Fruit fly (Drosophila melanogaster) whole organism, embryonic: ENCODE results near the gene CG34125.

Source experiments
- Asciz ChIP-seq: fragments of 200-800 bp; sonication (Bioruptor generic); optimal IDR thresholded peaks from 2 replicates; lab custom pipeline; 2017; ENCODE audit warnings: missing biosample characterization, mild to moderate bottlenecking, missing genetic modification characterization, missing genetic modification reagents
- Awh ChIP-seq: fragments of 200-800 bp; sonication (Bioruptor generic); IDR thresholded peaks from 2 replicates; pipeline ENCODE4, ENCODE4 v1.3.6; 2022; ENCODE audit warnings: missing biosample characterization, missing genetic modification characterization
- BEAF-32 ChIP-seq: fragments of 200-800 bp; sonication (Bioruptor generic); optimal IDR thresholded peaks from 3 replicates; lab custom pipeline; 2017; ENCODE audit warnings: missing biosample characterization, missing genetic modification characterization, mild to moderate bottlenecking, moderate library complexity, missing genetic modification reagents
- Bdp1 ChIP-seq: fragments of 200-800 bp; sonication (Bioruptor generic); optimal IDR thresholded peaks from 3 replicates; lab custom pipeline; 2016; ENCODE audit warnings: missing biosample characterization, missing genetic modification characterization
- Bgb ChIP-seq: fragments of 200-800 bp; sonication (Bioruptor generic); IDR thresholded peaks from 2 replicates; pipeline ENCODE4 v1.3.6; 2022; ENCODE audit warnings: missing biosample characterization, missing genetic modification characterization; ENCODE audit not compliant: partially characterized antibody
- Bteb2 ChIP-seq: fragments of 200-800 bp; sonication (Bioruptor generic); optimal IDR thresholded peaks from 2 replicates; lab custom pipeline; 2016; ENCODE audit warnings: missing biosample characterization, missing genetic modification characterization
- CG11093 ChIP-seq: fragments of 200-800 bp; sonication (Bioruptor generic); IDR thresholded peaks from 3 replicates; pipeline ENCODE4 v1.3.6; 2022; ENCODE audit warnings: missing biosample characterization, missing genetic modification characterization
- CG11247 ChIP-seq: fragments of 200-800 bp; sonication (Bioruptor generic); IDR thresholded peaks from 2 replicates; pipeline ENCODE4 v1.3.6; 2022; ENCODE audit warnings: missing biosample characterization, missing genetic modification characterization
- CG11696 ChIP-seq: fragments of 200-800 bp; sonication (Bioruptor generic); IDR thresholded peaks from 2 replicates; pipeline ENCODE4 v1.3.6; 2022; ENCODE audit warnings: missing biosample characterization, missing genetic modification characterization
- CG12942 ChIP-seq: fragments of 200-800 bp; sonication (Bioruptor generic); optimal IDR thresholded peaks from 3 replicates; lab custom pipeline; 2016; ENCODE audit warnings: missing biosample characterization, missing genetic modification characterization
- CG13287 ChIP-seq: fragments of 200-800 bp; sonication (Bioruptor generic); IDR thresholded peaks from 2 replicates; pipeline ENCODE4 v1.3.6; 2022; ENCODE audit warnings: missing biosample characterization, missing genetic modification characterization; ENCODE audit not compliant: partially characterized antibody
- CG14014 ChIP-seq: fragments of 200-800 bp; sonication (Bioruptor generic); IDR thresholded peaks from 2 replicates; pipeline ENCODE4 v1.3.6; 2022; ENCODE audit warnings: missing biosample characterization, missing genetic modification characterization
- CG14667 ChIP-seq: fragments of 200-800 bp; sonication (Bioruptor generic); IDR thresholded peaks from 2 replicates; pipeline ENCODE4 v1.3.6; 2022; ENCODE audit warnings: missing biosample characterization, missing genetic modification characterization
- CG14710 ChIP-seq: fragments of 200-800 bp; sonication (Bioruptor generic); optimal IDR thresholded peaks from 3 replicates; lab custom pipeline; 2019; ENCODE audit warnings: missing biosample characterization, mild to moderate bottlenecking, missing genetic modification characterization, moderate library complexity
- CG1832 ChIP-seq: fragments of 200-800 bp; sonication (Bioruptor generic); optimal IDR thresholded peaks from 2 replicates; lab custom pipeline; 2017; ENCODE audit warnings: missing biosample characterization, mild to moderate bottlenecking, missing genetic modification characterization, inconsistent platforms
- CG2889 ChIP-seq: fragments of 200-800 bp; sonication (Bioruptor generic); IDR thresholded peaks from 3 replicates; pipeline ENCODE4 v1.3.6; 2022; ENCODE audit warnings: missing biosample characterization, missing genetic modification characterization
- CG3281 ChIP-seq: fragments of 200-800 bp; sonication (Bioruptor generic); optimal IDR thresholded peaks from 3 replicates; lab custom pipeline; 2017; ENCODE audit warnings: missing biosample characterization, mild to moderate bottlenecking, missing genetic modification characterization
- CG33557 ChIP-seq: fragments of 200-800 bp; sonication (Bioruptor generic); optimal IDR thresholded peaks from 2 replicates; lab custom pipeline; 2019; ENCODE audit warnings: missing biosample characterization, mild to moderate bottlenecking, missing genetic modification characterization, moderate library complexity
- CG4404 ChIP-seq: fragments of 200-800 bp; sonication (Bioruptor generic); IDR thresholded peaks from 2 replicates; pipeline ENCODE4 v1.3.6; 2022; ENCODE audit warnings: missing biosample characterization, missing genetic modification characterization
- CG6791 ChIP-seq: fragments of 200-800 bp; sonication (Bioruptor generic); IDR thresholded peaks from 3 replicates; pipeline ENCODE4 v1.3.6; 2022; ENCODE audit warnings: missing biosample characterization, missing genetic modification characterization; ENCODE audit not compliant: partially characterized antibody
- CG7928 ChIP-seq: fragments of 200-800 bp; sonication (Bioruptor generic); optimal IDR thresholded peaks from 2 replicates; lab custom pipeline; 2017; ENCODE audit warnings: missing biosample characterization, mild to moderate bottlenecking, missing genetic modification characterization
- CG7987 ChIP-seq: fragments of 200-800 bp; sonication (Bioruptor generic); optimal IDR thresholded peaks from 2 replicates; lab custom pipeline; 2018; ENCODE audit warnings: missing biosample characterization, mild to moderate bottlenecking, missing genetic modification characterization, moderate library complexity
- Dll ChIP-seq: fragments of 200-800 bp; sonication (Bioruptor generic); IDR thresholded peaks from 4 replicates; pipeline ENCODE4 v1.3.6; 2022; ENCODE audit warnings: missing biosample characterization, missing genetic modification characterization; ENCODE audit not compliant: partially characterized antibody
- Eip74EF ChIP-seq, 2 experiments: fragments of 200-800 bp in 1 of 2; fragments of >200 bp in 1 of 2; sonication (Bioruptor generic) in 1 of 2; optimal IDR thresholded peaks; 2 replicates each; lab custom pipeline; 2017 to 2019; ENCODE audit warnings: missing biosample characterization in 2 of 2, missing genetic modification characterization in 2 of 2, mild to moderate bottlenecking in 1 of 2, moderate library complexity in 1 of 2
- HLH54F ChIP-seq: fragments of 200-800 bp; sonication (Bioruptor generic); optimal IDR thresholded peaks from 3 replicates; lab custom pipeline; 2016; ENCODE audit warnings: missing biosample characterization, missing genetic modification characterization
- HmgD ChIP-seq: fragments of 200-800 bp; sonication (Bioruptor generic); optimal IDR thresholded peaks from 3 replicates; lab custom pipeline; 2016; ENCODE audit warnings: missing biosample characterization, missing genetic modification characterization
- Hmx ChIP-seq: fragments of 200-800 bp; sonication (Bioruptor generic); optimal IDR thresholded peaks from 2 replicates; lab custom pipeline; 2016; ENCODE audit warnings: missing biosample characterization, missing genetic modification characterization
- Hsf ChIP-seq: fragments of 200-800 bp; sonication (Bioruptor generic); optimal IDR thresholded peaks from 3 replicates; lab custom pipeline; 2016; ENCODE audit warnings: missing biosample characterization, missing genetic modification characterization
- NK7.1 ChIP-seq: fragments of 200-800 bp; sonication (Bioruptor generic); optimal IDR thresholded peaks from 3 replicates; lab custom pipeline; 2016; ENCODE audit warnings: missing biosample characterization, missing genetic modification characterization
- Nf-YB ChIP-seq: fragments of 200-800 bp; sonication (Bioruptor generic); optimal IDR thresholded peaks from 3 replicates; lab custom pipeline; 2019; ENCODE audit warnings: missing biosample characterization, mild to moderate bottlenecking, missing genetic modification characterization, moderate library complexity
- Ravus ChIP-seq: fragments of 200-800 bp; sonication (Bioruptor generic); IDR thresholded peaks from 2 replicates; pipeline ENCODE4 v1.3.6; 2022; ENCODE audit warnings: missing biosample characterization, missing genetic modification characterization
- Ssrp ChIP-seq: fragments of 200-800 bp; sonication (Bioruptor generic); optimal IDR thresholded peaks from 2 replicates; lab custom pipeline; 2018; ENCODE audit warnings: missing biosample characterization, mild to moderate bottlenecking, missing genetic modification characterization, moderate library complexity
- Stat92E ChIP-seq, 3 experiments: fragments of >200 bp in 2 of 3; fragments of 200-800 bp in 1 of 3; sonication (Bioruptor generic) in 1 of 3; optimal IDR thresholded peaks; 2 replicates each; lab custom pipeline; 2017 to 2019; ENCODE audit warnings: missing biosample characterization in 3 of 3, missing genetic modification characterization in 3 of 3, mild to moderate bottlenecking in 1 of 3, moderate library complexity in 1 of 3
- Xrp1 ChIP-seq: fragments of 200-800 bp; sonication (Bioruptor generic); IDR thresholded peaks from 2 replicates; pipeline ENCODE4 v1.3.6; 2022; ENCODE audit warnings: missing biosample characterization, missing genetic modification characterization
- YL-1 ChIP-seq: fragments of 200-800 bp; sonication (Bioruptor generic); optimal IDR thresholded peaks from 3 replicates; lab custom pipeline; 2017; ENCODE audit warnings: missing biosample characterization, mild to moderate bottlenecking, missing genetic modification characterization
- chinmo ChIP-seq: fragments of 200-800 bp; sonication (Bioruptor generic); IDR thresholded peaks from 4 replicates; pipeline ENCODE4 v1.3.6; 2022; ENCODE audit warnings: missing biosample characterization, missing genetic modification characterization; ENCODE audit not compliant: partially characterized antibody
- ems ChIP-seq: fragments of 200-800 bp; sonication (Bioruptor generic); optimal IDR thresholded peaks from 3 replicates; lab custom pipeline; 2016; ENCODE audit warnings: missing biosample characterization, missing genetic modification characterization
- grau ChIP-seq: fragments of 200-800 bp; optimal IDR thresholded peaks from 3 replicates; lab custom pipeline; 2019; ENCODE audit warnings: missing biosample characterization, mild to moderate bottlenecking, missing genetic modification characterization, moderate library complexity
- her ChIP-seq: fragments of 200-800 bp; sonication (Bioruptor generic); optimal IDR thresholded peaks from 2 replicates; lab custom pipeline; 2016; ENCODE audit warnings: missing biosample characterization, missing genetic modification characterization
- jing ChIP-seq: fragments of 200-800 bp; sonication (Bioruptor generic); optimal IDR thresholded peaks from 2 replicates; lab custom pipeline; 2018; ENCODE audit warnings: missing biosample characterization, mild to moderate bottlenecking, missing genetic modification characterization
- lbe ChIP-seq: fragments of 200-800 bp; sonication (Bioruptor generic); optimal IDR thresholded peaks from 2 replicates; lab custom pipeline; 2016; ENCODE audit warnings: missing biosample characterization, mild to moderate bottlenecking, missing genetic modification characterization
- mam ChIP-seq: fragments of 200-800 bp; sonication (Bioruptor generic); optimal IDR thresholded peaks from 3 replicates; lab custom pipeline; 2016; ENCODE audit warnings: missing biosample characterization, missing genetic modification characterization
- org-1 ChIP-seq: fragments of 200-800 bp; sonication (Bioruptor generic); optimal IDR thresholded peaks from 2 replicates; lab custom pipeline; 2017; ENCODE audit warnings: missing biosample characterization, missing genetic modification characterization
- pnt ChIP-seq: fragments of 200-800 bp; sonication (Bioruptor generic); optimal IDR thresholded peaks from 3 replicates; lab custom pipeline; 2016; ENCODE audit warnings: missing biosample characterization, missing genetic modification characterization
- repo ChIP-seq: fragments of 200-800 bp; sonication (Bioruptor generic); optimal IDR thresholded peaks from 2 replicates; lab custom pipeline; 2016; ENCODE audit warnings: missing biosample characterization, missing genetic modification characterization
- sc ChIP-seq, 3 experiments: fragments of >200 bp in 2 of 3; fragments of 200-800 bp in 1 of 3; sonication (Bioruptor generic) in 1 of 3; optimal IDR thresholded peaks; 2 replicates in 2 of 3; 3 replicates in 1 of 3; lab custom pipeline; 2017; ENCODE audit warnings: mild to moderate bottlenecking in 1 of 3, missing biosample characterization in 1 of 3, missing genetic modification characterization in 1 of 3, missing genetic modification reagents in 1 of 3
- tin ChIP-seq: fragments of 200-800 bp; sonication (Bioruptor generic); optimal IDR thresholded peaks from 3 replicates; lab custom pipeline; 2016; ENCODE audit warnings: missing biosample characterization, missing genetic modification characterization
- wor ChIP-seq: fragments of 200-800 bp; sonication (Bioruptor generic); IDR thresholded peaks from 2 replicates; pipeline ENCODE4 v1.3.6; 2022; ENCODE audit warnings: missing biosample characterization, missing genetic modification characterization

CG34125 gene

DNA sequence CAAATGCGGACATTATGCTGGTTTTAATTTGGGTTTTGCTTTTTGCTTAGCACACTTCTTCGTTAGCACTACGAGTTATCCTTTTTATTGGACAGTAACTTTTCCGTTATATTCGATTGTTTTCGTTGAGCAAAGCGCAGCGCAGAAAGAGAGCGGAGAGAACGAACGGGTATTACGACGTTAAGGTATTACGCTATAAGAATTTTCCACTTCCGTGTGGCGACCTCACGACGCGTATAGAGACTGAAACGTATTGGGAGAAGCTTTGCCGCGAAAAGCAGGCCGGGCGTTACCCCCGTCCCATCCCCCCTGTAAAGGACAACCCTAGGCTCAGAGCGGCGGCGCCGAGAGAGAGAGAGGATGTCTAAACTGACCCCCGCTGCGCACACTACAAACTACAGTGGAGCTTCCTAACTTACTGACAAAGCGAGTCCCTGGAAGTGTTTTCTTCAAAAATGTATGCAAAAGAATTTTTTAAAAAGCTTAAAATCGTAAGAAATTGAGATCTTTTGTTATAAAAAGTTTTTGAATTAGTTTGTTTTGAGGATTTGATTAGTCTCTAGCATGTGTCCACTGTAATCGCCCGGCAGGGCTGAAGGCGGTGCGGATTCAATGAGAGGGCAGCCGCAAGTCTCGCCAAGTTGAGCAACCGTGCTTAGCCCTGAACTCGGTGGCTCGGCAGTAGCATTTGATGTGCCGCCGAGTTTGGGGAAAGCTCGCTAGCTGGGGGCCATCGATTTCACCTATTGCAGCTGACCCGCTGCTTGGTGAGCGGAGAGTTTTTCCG lies 39.4 kb downstream of the CG34125 start (continued):
- peak; percentile 98 for TF ChIP-seq mam
- TF ChIP-seq Ssrp, result peak; percentile 89
- TF ChIP-seq CG33557, result peak; percentile 67
- TF ChIP-seq Eip74EF (GFP tag; optimal IDR thresholded peaks at IDR 0.05; lab: Kevin White, UChicago), result peak in 1 of 2 experiments; percentile 88
- peak; percentile 97 for TF ChIP-seq Xrp1 (GFP tag; lab: Robert Waterston, UW)
- TF ChIP-seq org-1 (GFP tag; lab: Kevin White, UChicago), result peak; percentile 92
- TF ChIP-seq Stat92E (GFP tag; optimal IDR thresholded peaks at IDR 0.05; lab: Kevin White, UChicago), result no peak
- peak; percentile 30 for TF ChIP-seq CG1832 (GFP tag; lab: Kevin White, UChicago)
- no peak for TF ChIP-seq sc (optimal IDR thresholded peaks at IDR 0.05; lab: Kevin White, UChicago)
- TF ChIP-seq sc (GFP tag; optimal IDR thresholded peaks at IDR 0.05; lab: Kevin White, UChicago), result peak; percentile 79
- TF ChIP-seq Bdp1 (GFP tag; lab: Kevin White, UChicago), result peak; percentile 89
- TF ChIP-seq grau (tag; lab: Kevin White, UChicago), result peak; percentile 99
- no peak for TF ChIP-seq CG6791 (GFP tag; lab: Robert Waterston, UW)
- peak; percentile 95 for TF ChIP-seq HLH54F (GFP tag; lab: Kevin White, UChicago)
- TF ChIP-seq CG7987 (GFP tag; lab: Kevin White, UChicago), result peak; percentile 89
- peak; percentile 91 for TF ChIP-seq CG2889 (GFP tag; lab: Robert Waterston, UW)
- TF ChIP-seq Nf-YB (GFP tag; lab: Kevin White, UChicago), result peak; percentile 75
- peak; percentile 92 for TF ChIP-seq HmgD
- TF ChIP-seq lbe (GFP tag; lab: Kevin White, UChicago), result peak; percentile 46
- TF ChIP-seq NK7.1 (GFP tag; lab: Kevin White, UChicago), result peak; percentile 91
- peak; percentile 80 for TF ChIP-seq jing (GFP tag; lab: Kevin White, UChicago)
- TF ChIP-seq ems (GFP tag; lab: Kevin White, UChicago), result peak; percentile 94
- TF ChIP-seq CG14667 (GFP tag; lab: Robert Waterston, UW), result peak; percentile 95
- peak; percentile 80 for TF ChIP-seq CG7928 (GFP tag; lab: Kevin White, UChicago)
- peak; percentile 95 for TF ChIP-seq Bteb2
- peak; percentile 84 for TF ChIP-seq CG14710 (tag; lab: Kevin White, UChicago)
- no peak for TF ChIP-seq chinmo
- TF ChIP-seq CG4404 (GFP tag; lab: Robert Waterston, UW), result peak; percentile 93
- no peak for TF ChIP-seq Bgb (GFP tag; lab: Robert Waterston, UW)
- TF ChIP-seq CG12942 (GFP tag; lab: Kevin White, UChicago), result peak; percentile 84
- TF ChIP-seq CG11093 (GFP tag; lab: Robert Waterston, UW), result peak; percentile 92; the same call in 2 of the 3 replicates
- peak; percentile 95 for TF ChIP-seq CG3281 (GFP tag; lab: Kevin White, UChicago)
- TF ChIP-seq BEAF-32, result peak; percentile 6
- TF ChIP-seq wor (GFP tag; lab: Robert Waterston, UW), result peak; percentile 90
- peak; percentile 85 for TF ChIP-seq CG11696 (GFP tag; lab: Robert Waterston, UW)
- TF ChIP-seq YL-1 (GFP tag; lab: Kevin White, UChicago), result peak; percentile 60
- TF ChIP-seq Asciz (GFP tag; lab: Kevin White, UChicago), result peak; percentile 89
- no peak for TF ChIP-seq CG13287 (GFP tag; lab: Robert Waterston, UW)
- peak; percentile 96 for TF ChIP-seq Awh (GFP tag; lab: Robert Waterston, UW)
- peak; percentile 96 for TF ChIP-seq CG11247
- peak; percentile 74 for TF ChIP-seq Hmx (GFP tag; lab: Kevin White, UChicago)
- peak; percentile 90 for TF ChIP-seq Ravus (GFP tag; lab: Robert Waterston, UW)
- TF ChIP-seq pnt, result peak; percentile 94
- peak; percentile 95 for TF ChIP-seq Hsf
- TF ChIP-seq CG14014 (GFP tag; lab: Robert Waterston, UW), result peak; percentile 98
- no peak for TF ChIP-seq Dll (GFP tag; lab: Robert Waterston, UW)
- peak; percentile 94 for TF ChIP-seq repo (GFP tag; lab: Kevin White, UChicago)
- TF ChIP-seq her (GFP tag; lab: Kevin White, UChicago), result peak; percentile 95
- peak; percentile 97 for TF ChIP-seq tin (GFP tag; lab: Kevin White, UChicago)
